Fruit fly (Drosophila melanogaster) whole organism, embryonic: Measurements from ENCODE around the gene CG6236.
A peak's percentile ranks its signal among the peaks of the same experiment; 100 is the strongest.

Source experiments
- Awh ChIP-seq: fragments of 200-800 bp; sonication (Bioruptor generic); IDR thresholded peaks from 2 replicates; pipeline ENCODE4, ENCODE4 v1.3.6; 2022; ENCODE audit warnings: missing biosample characterization, missing genetic modification characterization
- BEAF-32 ChIP-seq: fragments of 200-800 bp; sonication (Bioruptor generic); optimal IDR thresholded peaks from 3 replicates; lab custom pipeline; 2017; ENCODE audit warnings: missing biosample characterization, missing genetic modification characterization, mild to moderate bottlenecking, moderate library complexity, missing genetic modification reagents
- Bteb2 ChIP-seq: fragments of 200-800 bp; sonication (Bioruptor generic); optimal IDR thresholded peaks from 2 replicates; lab custom pipeline; 2016; ENCODE audit warnings: missing biosample characterization, missing genetic modification characterization
- CG11247 ChIP-seq: fragments of 200-800 bp; sonication (Bioruptor generic); IDR thresholded peaks from 2 replicates; pipeline ENCODE4 v1.3.6; 2022; ENCODE audit warnings: missing biosample characterization, missing genetic modification characterization
- CG11560 ChIP-seq: fragments of 200-800 bp; sonication (Bioruptor generic); IDR thresholded peaks from 3 replicates; pipeline ENCODE4 v1.3.6; 2022; ENCODE audit warnings: missing biosample characterization, missing genetic modification characterization
- CG12391 ChIP-seq: fragments of 200-800 bp; sonication (Bioruptor generic); optimal IDR thresholded peaks from 3 replicates; lab custom pipeline; 2018; ENCODE audit warnings: missing biosample characterization, mild to moderate bottlenecking, missing genetic modification characterization, moderate library complexity
- CG1529 ChIP-seq: fragments of 200-800 bp; sonication (Bioruptor generic); optimal IDR thresholded peaks from 3 replicates; lab custom pipeline; 2018; ENCODE audit warnings: missing biosample characterization, missing genetic modification characterization
- CG15479 ChIP-seq: fragments of 200-800 bp; sonication (Bioruptor generic); optimal IDR thresholded peaks from 3 replicates; lab custom pipeline; 2019; ENCODE audit warnings: missing biosample characterization, mild to moderate bottlenecking, missing genetic modification characterization, moderate library complexity
- CG16863 ChIP-seq: fragments of 200-800 bp; sonication (Bioruptor generic); optimal IDR thresholded peaks from 3 replicates; lab custom pipeline; 2016; ENCODE audit warnings: missing biosample characterization, missing genetic modification characterization
- CG17328 ChIP-seq: fragments of 200-800 bp; sonication (Bioruptor generic); IDR thresholded peaks from 2 replicates; pipeline ENCODE4 v1.3.6; 2022; ENCODE audit warnings: missing biosample characterization, missing genetic modification characterization
- CG17568 ChIP-seq: fragments of 200-800 bp; sonication (Bioruptor generic); optimal IDR thresholded peaks from 2 replicates; lab custom pipeline; 2018; ENCODE audit warnings: missing biosample characterization, mild to moderate bottlenecking, missing genetic modification characterization, moderate library complexity
- CG1792 ChIP-seq: fragments of 200-800 bp; sonication (Bioruptor generic); optimal IDR thresholded peaks from 2 replicates; lab custom pipeline; 2016; ENCODE audit warnings: missing biosample characterization, missing genetic modification characterization
- CG18599 ChIP-seq: fragments of 200-800 bp; sonication (Bioruptor generic); optimal IDR thresholded peaks from 3 replicates; lab custom pipeline; 2017; ENCODE audit warnings: missing biosample characterization, missing genetic modification characterization, mild to moderate bottlenecking, moderate library complexity, missing genetic modification reagents
- CG34376 ChIP-seq: fragments of 200-800 bp; sonication (Bioruptor generic); optimal IDR thresholded peaks from 2 replicates; lab custom pipeline; 2018; ENCODE audit warnings: missing biosample characterization, mild to moderate bottlenecking, missing genetic modification characterization
- CG5953 ChIP-seq: fragments of 200-800 bp; sonication (Bioruptor generic); IDR thresholded peaks from 2 replicates; pipeline ENCODE4 v1.3.6; 2022; ENCODE audit warnings: missing biosample characterization, missing genetic modification characterization
- CG6175 ChIP-seq: fragments of 200-800 bp; sonication (Bioruptor generic); IDR thresholded peaks from 3 replicates; pipeline ENCODE4 v1.3.6; 2022; ENCODE audit warnings: missing biosample characterization, missing genetic modification characterization
- CG9215 ChIP-seq: fragments of 200-800 bp; sonication (Bioruptor generic); IDR thresholded peaks from 2 replicates; pipeline ENCODE4 v1.3.6; 2022; ENCODE audit warnings: missing biosample characterization, missing genetic modification characterization
- CG9609 ChIP-seq: fragments of 200-800 bp; sonication (Bioruptor generic); optimal IDR thresholded peaks from 3 replicates; lab custom pipeline; 2016; ENCODE audit warnings: missing biosample characterization, missing genetic modification characterization
- D19A ChIP-seq: fragments of 200-800 bp; optimal IDR thresholded peaks from 3 replicates; lab custom pipeline; 2019; ENCODE audit warnings: missing biosample characterization, mild to moderate bottlenecking, missing genetic modification characterization, moderate library complexity
- Dbx ChIP-seq: fragments of 200-800 bp; sonication (Bioruptor generic); IDR thresholded peaks from 3 replicates; pipeline ENCODE4 v1.3.6; 2022; ENCODE audit warnings: missing biosample characterization, missing genetic modification characterization
- Dll ChIP-seq: fragments of 200-800 bp; sonication (Bioruptor generic); IDR thresholded peaks from 4 replicates; pipeline ENCODE4 v1.3.6; 2022; ENCODE audit warnings: missing biosample characterization, missing genetic modification characterization; ENCODE audit not compliant: partially characterized antibody
- H2.0 ChIP-seq: fragments of 200-800 bp; sonication (Bioruptor generic); IDR thresholded peaks from 2 replicates; pipeline ENCODE4 v1.3.6; 2022; ENCODE audit warnings: missing biosample characterization, missing genetic modification characterization
- HmgD ChIP-seq: fragments of 200-800 bp; sonication (Bioruptor generic); optimal IDR thresholded peaks from 3 replicates; lab custom pipeline; 2016; ENCODE audit warnings: missing biosample characterization, missing genetic modification characterization
- Hr51 ChIP-seq, 2 experiments: fragments of 200-800 bp; sonication (Bioruptor generic); optimal IDR thresholded peaks; 2 replicates in 1 of 2; 3 replicates in 1 of 2; lab custom pipeline; 2016 to 2018; ENCODE audit warnings: missing biosample characterization in 2 of 2, missing genetic modification characterization in 2 of 2, mild to moderate bottlenecking in 1 of 2, moderate library complexity in 1 of 2
- Jarid2 ChIP-seq: fragments of 200-800 bp; sonication (Bioruptor generic); optimal IDR thresholded peaks from 3 replicates; lab custom pipeline; 2017; ENCODE audit warnings: mild to moderate bottlenecking, missing biosample characterization, missing genetic modification reagents, missing genetic modification characterization
- Max ChIP-seq: fragments of 200-800 bp; sonication (Bioruptor generic); optimal IDR thresholded peaks from 2 replicates; lab custom pipeline; 2016; ENCODE audit warnings: missing biosample characterization, mild to moderate bottlenecking, missing genetic modification characterization
- Nf-YB ChIP-seq: fragments of 200-800 bp; sonication (Bioruptor generic); optimal IDR thresholded peaks from 3 replicates; lab custom pipeline; 2019; ENCODE audit warnings: missing biosample characterization, mild to moderate bottlenecking, missing genetic modification characterization, moderate library complexity
- Opbp ChIP-seq: fragments of 200-800 bp; sonication (Bioruptor generic); IDR thresholded peaks from 3 replicates; pipeline ENCODE4 v1.3.6; 2022; ENCODE audit warnings: missing biosample characterization, missing genetic modification characterization; ENCODE audit not compliant: partially characterized antibody
- Rx ChIP-seq: fragments of 200-800 bp; sonication (Bioruptor generic); IDR thresholded peaks from 2 replicates; pipeline ENCODE4 v1.3.6; 2022; ENCODE audit warnings: missing biosample characterization, missing genetic modification characterization
- Spps ChIP-seq: fragments of 200-800 bp; sonication (Bioruptor generic); optimal IDR thresholded peaks from 2 replicates; lab custom pipeline; 2018; ENCODE audit warnings: missing biosample characterization, mild to moderate bottlenecking, missing genetic modification characterization
- Stat92E ChIP-seq, 3 experiments: fragments of >200 bp in 2 of 3; fragments of 200-800 bp in 1 of 3; sonication (Bioruptor generic) in 1 of 3; optimal IDR thresholded peaks; 2 replicates each; lab custom pipeline; 2017 to 2019; ENCODE audit warnings: missing biosample characterization in 3 of 3, missing genetic modification characterization in 3 of 3, mild to moderate bottlenecking in 1 of 3, moderate library complexity in 1 of 3
- caup ChIP-seq: fragments of 200-800 bp; sonication (Bioruptor generic); optimal IDR thresholded peaks from 3 replicates; lab custom pipeline; 2017; ENCODE audit warnings: missing biosample characterization, mild to moderate bottlenecking, missing genetic modification characterization, moderate library complexity; ENCODE audit not compliant: severe bottlenecking
- chinmo ChIP-seq: fragments of 200-800 bp; sonication (Bioruptor generic); IDR thresholded peaks from 4 replicates; pipeline ENCODE4 v1.3.6; 2022; ENCODE audit warnings: missing biosample characterization, missing genetic modification characterization; ENCODE audit not compliant: partially characterized antibody
- danr ChIP-seq: fragments of 200-800 bp; sonication (Bioruptor generic); IDR thresholded peaks from 2 replicates; pipeline ENCODE4 v1.3.6; 2022; ENCODE audit warnings: missing biosample characterization, missing genetic modification characterization
- en ChIP-seq: fragments of 200-800 bp; sonication (Bioruptor generic); optimal IDR thresholded peaks from 2 replicates; lab custom pipeline; 2016; ENCODE audit warnings: missing biosample characterization, missing genetic modification characterization
- ewg ChIP-seq: fragments of 200-800 bp; sonication (Bioruptor generic); optimal IDR thresholded peaks from 3 replicates; lab custom pipeline; 2017; ENCODE audit warnings: mild to moderate bottlenecking, missing biosample characterization, missing genetic modification reagents, missing genetic modification characterization
- gcm2 ChIP-seq: fragments of 200-800 bp; sonication (Bioruptor generic); optimal IDR thresholded peaks from 2 replicates; lab custom pipeline; 2016; ENCODE audit warnings: missing biosample characterization, missing genetic modification characterization
- grau ChIP-seq: fragments of 200-800 bp; optimal IDR thresholded peaks from 3 replicates; lab custom pipeline; 2019; ENCODE audit warnings: missing biosample characterization, mild to moderate bottlenecking, missing genetic modification characterization, moderate library complexity
- gro ChIP-seq: fragments of 200-800 bp; sonication (Bioruptor generic); optimal IDR thresholded peaks from 2 replicates; lab custom pipeline; 2016; ENCODE audit warnings: missing biosample characterization, missing genetic modification characterization
- hbn ChIP-seq: fragments of 200-800 bp; sonication (Bioruptor generic); IDR thresholded peaks from 2 replicates; pipeline ENCODE4 v1.3.6; 2022; ENCODE audit warnings: missing biosample characterization, missing genetic modification characterization; ENCODE audit not compliant: partially characterized antibody
- lmd ChIP-seq: fragments of 200-800 bp; sonication (Bioruptor generic); IDR thresholded peaks from 2 replicates; pipeline ENCODE4 v1.3.6; 2022; ENCODE audit warnings: missing biosample characterization, missing genetic modification characterization
- mirr ChIP-seq: fragments of 200-800 bp; sonication (Bioruptor generic); optimal IDR thresholded peaks from 3 replicates; lab custom pipeline; 2018; ENCODE audit warnings: missing biosample characterization, mild to moderate bottlenecking, missing genetic modification characterization
- oc ChIP-seq: fragments of 200-800 bp; sonication (Bioruptor generic); optimal IDR thresholded peaks from 2 replicates; lab custom pipeline; 2018; ENCODE audit warnings: missing biosample characterization, mild to moderate bottlenecking, missing genetic modification characterization, moderate library complexity
- pan ChIP-seq, 4 experiments: fragments of >200 bp in 3 of 4; fragments of 200-800 bp in 1 of 4; sonication (Bioruptor generic) in 1 of 4; optimal IDR thresholded peaks in 3 of 4; IDR thresholded peaks in 1 of 4; 2 replicates each; pipeline versions ENCODE4 v1.3.6 to Lab custom; 2017 to 2022; ENCODE audit warnings: missing biosample characterization in 2 of 4, missing genetic modification characterization in 2 of 4, mixed read lengths in 1 of 4
- pfk ChIP-seq: fragments of 200-800 bp; sonication (Bioruptor generic); optimal IDR thresholded peaks from 2 replicates; lab custom pipeline; 2018; ENCODE audit warnings: missing biosample characterization, mild to moderate bottlenecking, missing genetic modification characterization, moderate library complexity
- salm ChIP-seq: fragments of 200-800 bp; sonication (Bioruptor generic); optimal IDR thresholded peaks from 2 replicates; lab custom pipeline; 2018; ENCODE audit warnings: missing biosample characterization, mild to moderate bottlenecking, missing genetic modification characterization
- slou ChIP-seq: fragments of 200-800 bp; sonication (Bioruptor generic); optimal IDR thresholded peaks from 3 replicates; lab custom pipeline; 2016; ENCODE audit warnings: missing biosample characterization, missing genetic modification characterization
- slp2 ChIP-seq: fragments of 200-800 bp; sonication (Bioruptor generic); optimal IDR thresholded peaks from 2 replicates; lab custom pipeline; 2016; ENCODE audit warnings: missing biosample characterization, missing genetic modification characterization
- trh ChIP-seq: fragments of 200-800 bp; sonication (Bioruptor generic); optimal IDR thresholded peaks from 2 replicates; lab custom pipeline; 2016; ENCODE audit warnings: missing biosample characterization, missing genetic modification characterization
- zen2 ChIP-seq: fragments of 200-800 bp; sonication (Bioruptor generic); IDR thresholded peaks from 3 replicates; pipeline ENCODE4 v1.3.6; 2022; ENCODE audit warnings: missing biosample characterization, missing genetic modification characterization; ENCODE audit not compliant: partially characterized antibody

The CG6236 gene

DNA sequence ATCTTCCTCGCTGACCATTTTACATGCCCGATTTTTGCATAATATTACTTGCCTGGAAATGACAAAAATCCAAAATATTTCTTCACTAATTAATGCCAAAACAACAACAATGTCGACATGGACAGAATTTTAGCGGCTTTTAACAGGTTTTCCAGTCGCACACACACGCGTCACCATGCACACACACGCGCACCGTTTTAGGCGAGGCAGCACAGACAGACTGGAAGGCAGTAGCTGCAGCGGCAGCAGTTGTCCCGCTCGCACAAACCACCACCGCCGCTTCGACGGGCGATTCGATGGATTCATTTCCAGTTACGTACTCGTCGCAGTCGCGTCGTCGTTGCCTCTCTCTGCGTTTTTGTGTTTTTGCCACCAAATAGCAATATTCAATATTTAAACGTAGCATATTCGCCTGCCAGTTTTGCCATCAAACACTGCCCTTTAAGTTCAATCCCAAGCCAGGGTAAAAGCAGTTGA lies 37.4 kb downstream of the CG6236 start, which contains the start of gene CG45218 (continued):
- TF ChIP-seq CG12391 (tag; lab: Kevin White, UChicago) (no peak), CG1792 (no peak), gcm2 (GFP tag; lab: Kevin White, UChicago) (peak; percentile 12), grau (tag; lab: Kevin White, UChicago) (peak; percentile 5), BEAF-32 (GFP tag; lab: Kevin White, UChicago) (no peak), Opbp (no peak), CG11560 (no peak), danr (no peak), Jarid2 (GFP tag; lab: Kevin White, UChicago) (peak; percentile 54), Awh (GFP tag; lab: Robert Waterston, UW) (no peak), lmd (GFP tag; lab: Robert Waterston, UW) (no peak), CG5953 (GFP tag; lab: Robert Waterston, UW) (no peak), CG9215 (GFP tag; lab: Robert Waterston, UW) (no peak), Rx (GFP tag; lab: Robert Waterston, UW) (no peak), Max (no peak), CG17568 (no peak), gro (peak; percentile 14), slou (no peak), Spps (no peak), CG18599 (GFP tag; lab: Kevin White, UChicago) (peak; percentile 54), CG1529 (GFP tag; lab: Kevin White, UChicago) (no peak), ewg (peak; percentile 28), Stat92E (GFP tag; optimal IDR thresholded peaks at IDR 0.05; lab: Kevin White, UChicago) (no peak), mirr (GFP tag; lab: Kevin White, UChicago) (peak; percentile 62), CG6175 (no peak), Bteb2 (GFP tag; lab: Kevin White, UChicago) (no peak), slp2 (no peak), zen2 (GFP tag; lab: Robert Waterston, UW) (no peak), CG11247 (GFP tag; lab: Robert Waterston, UW) (no peak), oc (tag; lab: Kevin White, UChicago) (peak; percentile 40), D19A (tag; lab: Kevin White, UChicago) (no peak), HmgD (GFP tag; lab: Kevin White, UChicago) (no peak), Dll (GFP tag; lab: Robert Waterston, UW) (no peak), pfk (peak; percentile 13), Dbx (GFP tag; lab: Robert Waterston, UW) (no peak), Hr51 (GFP tag; optimal IDR thresholded peaks at IDR 0.05; lab: Kevin White, UChicago) (no peak), salm (tag; lab: Kevin White, UChicago) (no peak), hbn (GFP tag; lab: Robert Waterston, UW) (no peak), CG34376 (GFP tag; lab: Kevin White, UChicago) (no peak), CG15479 (GFP tag; lab: Kevin White, UChicago) (peak; percentile 44), pan (optimal IDR thresholded peaks at IDR 0.05; lab: Kevin White, UChicago) (no peak), pan (GFP tag; optimal IDR thresholded peaks at IDR 0.05 in 1 of 2, IDR thresholded peaks at IDR 0.05 in 1 of 2) (no peak), H2.0 (no peak), CG16863 (GFP tag; lab: Kevin White, UChicago) (no peak), chinmo (GFP tag; lab: Robert Waterston, UW) (no peak), CG9609 (GFP tag; lab: Kevin White, UChicago) (no peak), Nf-YB (GFP tag; lab: Kevin White, UChicago) (peak; percentile 23), en (GFP tag; lab: Kevin White, UChicago) (no peak), CG17328 (GFP tag; lab: Robert Waterston, UW) (no peak), trh (GFP tag; lab: Kevin White, UChicago) (no peak), caup (peak; percentile 2)
